Worm (Caenorhabditis elegans) whole organism, L4/young adult: ENCODE results near the gene lron-1.

ENCODE experiments used
- dao-5 ChIP-seq: sonication (generic microtip); optimal IDR thresholded peaks from 2 replicates; lab custom pipeline; 2016; ENCODE audit warnings: missing genotype, missing genetic modification characterization, moderate library complexity, missing compliant biosample characterization
- him-1 ChIP-seq: sonication (generic microtip); optimal IDR thresholded peaks from 2 replicates; lab custom pipeline; 2016; ENCODE audit warnings: missing genotype, missing genetic modification reagents, missing genetic modification characterization, missing compliant biosample characterization

- TF ChIP-seq dao-5 (tag; lab: Kevin White, UChicago) (no peak), him-1 (no peak)
Measured at ce11 chrX:14559084-14559483, 13.4 kb upstream of the lron-1 start.
